Worm (Caenorhabditis elegans): ENCODE measurements around the gene sru-2.

ce11 chrIV:9480936-9481335 lies 5.1 kb upstream of the sru-2 start, which contains the start of gene cng-3:
- TF ChIP-seq dao-5 (tag; optimal IDR thresholded peaks at IDR 0.05): no peak
- TF ChIP-seq him-1 (tag; optimal IDR thresholded peaks at IDR 0.05): no peak

All from whole organism, L4/young adult.